Worm (Caenorhabditis elegans) whole organism, L1 larva: ENCODE data around the gene swp-1.

Source experiments
- C04F5.9 ChIP-seq: sonication (generic microtip); optimal IDR thresholded peaks from 2 replicates; lab custom pipeline; 2016; ENCODE audit warnings: missing genetic modification characterization, missing compliant biosample characterization
- C16A3.4 ChIP-seq: fragments of 150-350 bp; optimal IDR thresholded peaks from 2 replicates; lab custom pipeline; 2014; ENCODE audit warnings: missing biosample characterization, missing genetic modification characterization
- alr-1 ChIP-seq: fragments of 200-800 bp; sonication (Bioruptor generic); optimal IDR thresholded peaks from 2 replicates; lab custom pipeline; 2018; ENCODE audit warnings: borderline replicate concordance, mild to moderate bottlenecking, missing genetic modification characterization, missing compliant biosample characterization
- aly-2 ChIP-seq: fragments of 150-350 bp; optimal IDR thresholded peaks from 2 replicates; lab custom pipeline; 2014; ENCODE audit warnings: missing biosample characterization, missing genetic modification characterization
- ama-1 ChIP-seq: fragments of 150-350 bp; optimal IDR thresholded peaks from 2 replicates; lab custom pipeline; 2014
- blmp-1 ChIP-seq: fragments of 150-350 bp; optimal IDR thresholded peaks from 2 replicates; lab custom pipeline; 2014; ENCODE audit warnings: missing biosample characterization, missing genetic modification characterization
- ceh-8 ChIP-seq: fragments of 200-800 bp; sonication (Bioruptor generic); optimal IDR thresholded peaks from 2 replicates; lab custom pipeline; 2018; ENCODE audit warnings: mild to moderate bottlenecking, missing genetic modification characterization, moderate library complexity, missing compliant biosample characterization
- dsc-1 ChIP-seq: sonication (generic microtip); optimal IDR thresholded peaks from 2 replicates; lab custom pipeline; 2016; ENCODE audit warnings: mild to moderate bottlenecking, missing genetic modification characterization, missing compliant biosample characterization
- efl-1 ChIP-seq, 4 experiments: fragments of 150-350 bp; optimal IDR thresholded peaks in 3 of 4; peaks in 1 of 4; 1 replicate in 1 of 4; 2 replicates in 3 of 4; lab custom pipeline; 2014; ENCODE audit warnings: missing biosample characterization in 2 of 4, missing genetic modification characterization in 2 of 4, missing genetic modification reagents in 2 of 4
- fkh-8 ChIP-seq: sonication (generic microtip); optimal IDR thresholded peaks from 2 replicates; lab custom pipeline; 2016; ENCODE audit warnings: mild to moderate bottlenecking, missing genetic modification characterization, missing compliant biosample characterization
- fos-1 ChIP-seq: fragments of 150-350 bp; optimal IDR thresholded peaks from 2 replicates; lab custom pipeline; 2014; ENCODE audit warnings: missing biosample characterization, missing genetic modification characterization
- hpl-2 ChIP-seq: fragments of 150-350 bp; optimal IDR thresholded peaks from 2 replicates; lab custom pipeline; 2014; ENCODE audit warnings: missing biosample characterization, missing genetic modification reagents, missing genetic modification characterization
- irx-1 ChIP-seq: sonication (generic microtip); optimal IDR thresholded peaks from 2 replicates; lab custom pipeline; 2016; ENCODE audit warnings: missing genetic modification characterization, missing compliant biosample characterization
- isw-1 ChIP-seq: fragments of 200-800 bp; sonication (Bioruptor generic); IDR thresholded peaks from 2 replicates; pipeline ENCODE4 v1.3.6; 2022; ENCODE audit warnings: missing genetic modification characterization, missing compliant biosample characterization
- lin-14 ChIP-seq: fragments of 200-800 bp; sonication (Bioruptor generic); optimal IDR thresholded peaks from 2 replicates; lab custom pipeline; 2018; ENCODE audit warnings: mild to moderate bottlenecking, missing genetic modification characterization, moderate library complexity, missing compliant biosample characterization
- lin-15B ChIP-seq: fragments of 150-350 bp; sonication (generic microtip); optimal IDR thresholded peaks from 3 replicates; lab custom pipeline; 2014; ENCODE audit warnings: missing biosample characterization, missing genetic modification characterization
- lin-35 ChIP-seq, 2 experiments: fragments of 150-350 bp; optimal IDR thresholded peaks; 2 replicates each; lab custom pipeline; 2014; ENCODE audit warnings: missing biosample characterization in 2 of 2, missing genetic modification characterization in 2 of 2, missing genetic modification reagents in 2 of 2
- lsy-2 ChIP-seq, 2 experiments: fragments of 150-350 bp; optimal IDR thresholded peaks; 2 replicates each; lab custom pipeline; 2014; ENCODE audit warnings: missing biosample characterization in 2 of 2, missing genetic modification characterization in 2 of 2
- mab-9 ChIP-seq: fragments of 200-800 bp; sonication (Bioruptor generic); IDR thresholded peaks from 2 replicates; pipeline ENCODE4 v1.3.6; 2022; ENCODE audit warnings: missing genetic modification reagents, missing genetic modification characterization, missing compliant biosample characterization
- mep-1 ChIP-seq: fragments of 150-350 bp; optimal IDR thresholded peaks from 2 replicates; lab custom pipeline; 2014; ENCODE audit warnings: missing biosample characterization, missing genetic modification characterization
- nhr-11 ChIP-seq: fragments of 150-350 bp; optimal IDR thresholded peaks from 2 replicates; lab custom pipeline; 2014; ENCODE audit warnings: missing biosample characterization, missing genetic modification characterization
- nhr-12 ChIP-seq: sonication (generic microtip); optimal IDR thresholded peaks from 2 replicates; lab custom pipeline; 2017; ENCODE audit warnings: missing biosample characterization, missing genetic modification characterization
- nhr-19 ChIP-seq: fragments of 200-800 bp; sonication (Bioruptor generic); conservative IDR thresholded peaks from 2 replicates; pipeline ENCODE4 v1.3.6; 2022; ENCODE audit warnings: missing genetic modification characterization, missing compliant biosample characterization
- nhr-237 ChIP-seq: fragments of 150-350 bp; optimal IDR thresholded peaks from 2 replicates; lab custom pipeline; 2014; ENCODE audit warnings: missing biosample characterization, missing genetic modification characterization
- nhr-28 ChIP-seq: fragments of 150-350 bp; optimal IDR thresholded peaks from 2 replicates; lab custom pipeline; 2014; ENCODE audit warnings: missing biosample characterization, missing genetic modification characterization
- nhr-77 ChIP-seq: fragments of 150-350 bp; optimal IDR thresholded peaks from 2 replicates; lab custom pipeline; 2014; ENCODE audit warnings: missing biosample characterization, missing genetic modification characterization
- nhr-84 ChIP-seq: sonication (generic microtip); optimal IDR thresholded peaks from 2 replicates; lab custom pipeline; 2017; ENCODE audit warnings: missing biosample characterization, missing genetic modification characterization
- nhr-85 ChIP-seq: sonication (generic microtip); peaks from one replicate; lab custom pipeline; 2016; ENCODE audit warnings: missing genetic modification characterization, inconsistent platforms, missing compliant biosample characterization
- pag-3 ChIP-seq: sonication (generic microtip); optimal IDR thresholded peaks from 2 replicates; lab custom pipeline; 2017; ENCODE audit warnings: missing genetic modification characterization, mild to moderate bottlenecking, missing compliant biosample characterization, antibody characterized with exemption, borderline replicate concordance; ENCODE audit not compliant: insufficient read depth
- pax-3 ChIP-seq: fragments of 200-800 bp; sonication (Bioruptor generic); optimal IDR thresholded peaks from 2 replicates; lab custom pipeline; 2018; ENCODE audit warnings: mild to moderate bottlenecking, missing genetic modification characterization, moderate library complexity, missing compliant biosample characterization
- tbx-2 ChIP-seq: sonication (generic microtip); optimal IDR thresholded peaks from 2 replicates; lab custom pipeline; 2016; ENCODE audit warnings: missing genetic modification characterization, missing compliant biosample characterization
- unc-130 ChIP-seq: fragments of 150-350 bp; optimal IDR thresholded peaks from 2 replicates; lab custom pipeline; 2017; ENCODE audit warnings: missing biosample characterization, missing genetic modification characterization, inconsistent platforms
- unc-30 ChIP-seq: sonication (generic microtip); optimal IDR thresholded peaks from 2 replicates; lab custom pipeline; 2017; ENCODE audit warnings: missing biosample characterization, missing genetic modification characterization
- vab-15 ChIP-seq: sonication (generic microtip); optimal IDR thresholded peaks from 2 replicates; lab custom pipeline; 2017; ENCODE audit warnings: missing genotype, mild to moderate bottlenecking, missing genetic modification characterization, missing compliant biosample characterization
- zag-1 ChIP-seq: fragments of 150-350 bp; optimal IDR thresholded peaks from 2 replicates; lab custom pipeline; 2014; ENCODE audit warnings: missing biosample characterization, missing genetic modification characterization
- ztf-11 ChIP-seq, 2 experiments: sonication (generic microtip); optimal IDR thresholded peaks; 2 replicates each; lab custom pipeline; 2016 to 2017; ENCODE audit warnings: missing genetic modification characterization in 2 of 2, missing biosample characterization in 1 of 2, missing compliant biosample characterization in 1 of 2

Gene swp-1

ce11 chrIII:5665278-5665677 lies 40.0 kb downstream of the swp-1 start:
- TF ChIP-seq efl-1 (optimal IDR thresholded peaks at IDR 0.05; lab: Kevin White, UChicago) = no peak
- TF ChIP-seq efl-1 (GFP tag; optimal IDR thresholded peaks at IDR 0.05 in 1 of 2; lab: Kevin White, UChicago) = peak in 1 of 2 experiments; percentile 93
- TF ChIP-seq lin-14 = peak; percentile 53
- peak in 1 of 2 experiments; percentile 22 for TF ChIP-seq lin-35 (GFP tag; optimal IDR thresholded peaks at IDR 0.05; lab: Kevin White, UChicago)
- no peak for TF ChIP-seq hpl-2 (GFP tag; lab: Kevin White, UChicago)
- peak; percentile 94 for TF ChIP-seq blmp-1 (tag; lab: Kevin White, UChicago)

- TF ChIP-seq nhr-19 (GFP tag; lab: Robert Waterston, UW) (no peak), fos-1 (tag; lab: Kevin White, UChicago) (no peak), lin-15B (tag; lab: Kevin White, UChicago) (no peak), efl-1 (optimal IDR thresholded peaks at IDR 0.05; lab: Kevin White, UChicago) (no peak), efl-1 (GFP tag; optimal IDR thresholded peaks at IDR 0.05 in 1 of 2; lab: Kevin White, UChicago) (no peak), nhr-84 (tag; lab: Kevin White, UChicago) (no peak), pag-3 (tag; lab: Kevin White, UChicago) (no peak), pax-3 (tag; lab: Kevin White, UChicago) (no peak), tbx-2 (tag; lab: Kevin White, UChicago) (no peak), nhr-28 (no peak), dsc-1 (no peak), C16A3.4 (tag; lab: Kevin White, UChicago) (no peak)
- TF ChIP-seq, all 84 proteins: peak for 0
Observed at ce11 chrIII:5663933-5664332, 41.4 kb downstream of the swp-1 start, which contains the start of gene par-3. TSS of gene par-3 (plus strand) at chrIII:5664233.

ce11 chrIII:5663521-5663920 lies 41.8 kb downstream of the swp-1 start:
- TF ChIP-seq ceh-8 (GFP tag; lab: Kevin White, UChicago) (no peak), C04F5.9 (tag; lab: Kevin White, UChicago) (no peak), lsy-2 (tag; optimal IDR thresholded peaks at IDR 0.05; lab: Kevin White, UChicago) (no peak), ama-1 (lab: Kevin White, UChicago) (no peak), unc-30 (tag; lab: Kevin White, UChicago) (no peak), alr-1 (tag; lab: Kevin White, UChicago) (no peak), vab-15 (tag; lab: Kevin White, UChicago) (no peak), irx-1 (tag; lab: Kevin White, UChicago) (no peak), nhr-77 (tag; lab: Kevin White, UChicago) (no peak), mep-1 (tag; lab: Kevin White, UChicago) (no peak), fkh-8 (tag; lab: Kevin White, UChicago) (no peak), nhr-11 (tag; lab: Kevin White, UChicago) (no peak), ztf-11 (tag; optimal IDR thresholded peaks at IDR 0.05; lab: Kevin White, UChicago) (no peak), unc-130 (tag; lab: Kevin White, UChicago) (no peak), pag-3 (tag; lab: Kevin White, UChicago) (no peak), aly-2 (tag; lab: Kevin White, UChicago) (no peak), lin-35 (GFP tag; optimal IDR thresholded peaks at IDR 0.05; lab: Kevin White, UChicago) (no peak), nhr-12 (tag; lab: Kevin White, UChicago) (no peak), nhr-85 (tag; lab: Kevin White, UChicago) (no peak), isw-1 (GFP tag; lab: Robert Waterston, UW) (no peak)

- TF ChIP-seq zag-1 = no peak
- no peak for TF ChIP-seq unc-30 (tag; lab: Kevin White, UChicago)
- peak; percentile 25 for TF ChIP-seq blmp-1 (tag; lab: Kevin White, UChicago)
- no peak for TF ChIP-seq nhr-237 (tag; lab: Kevin White, UChicago)
- TF ChIP-seq fkh-8 (tag; lab: Kevin White, UChicago) = no peak
- no peak for TF ChIP-seq mab-9 (GFP tag; lab: Robert Waterston, UW)
- TF ChIP-seq pax-3 (tag; lab: Kevin White, UChicago) = no peak
Observed at ce11 chrIII:5660976-5661375, 44.3 kb downstream of the swp-1 start, which contains the start of gene F54E7.6. TSS of gene F54E7.6 (minus strand) at chrIII:5661085.
